Fruit fly (Drosophila melanogaster) whole organism, embryonic: ENCODE measurements around the gene rdog.
A peak's percentile ranks its signal among the peaks of the same experiment; 100 is the strongest.

ENCODE experiments used
- BEAF-32 ChIP-seq: fragments of 200-800 bp; sonication (Bioruptor generic); optimal IDR thresholded peaks from 3 replicates; lab custom pipeline; 2017; ENCODE audit warnings: missing biosample characterization, missing genetic modification characterization, mild to moderate bottlenecking, moderate library complexity, missing genetic modification reagents
- CG11696 ChIP-seq: fragments of 200-800 bp; sonication (Bioruptor generic); IDR thresholded peaks from 2 replicates; pipeline ENCODE4 v1.3.6; 2022; ENCODE audit warnings: missing biosample characterization, missing genetic modification characterization
- CG12071 ChIP-seq: fragments of 200-800 bp; sonication (Bioruptor generic); optimal IDR thresholded peaks from 3 replicates; lab custom pipeline; 2018; ENCODE audit warnings: missing biosample characterization, mild to moderate bottlenecking, missing genetic modification characterization
- CG12155 ChIP-seq: fragments of 200-800 bp; sonication (Bioruptor generic); optimal IDR thresholded peaks from 3 replicates; lab custom pipeline; 2016; ENCODE audit warnings: missing biosample characterization, missing genetic modification characterization
- CG14965 ChIP-seq: fragments of 200-800 bp; sonication (Bioruptor generic); optimal IDR thresholded peaks from 2 replicates; lab custom pipeline; 2016; ENCODE audit warnings: missing biosample characterization, missing genetic modification characterization, borderline replicate concordance
- CG15011 ChIP-seq: fragments of 200-800 bp; sonication (Bioruptor generic); optimal IDR thresholded peaks from 3 replicates; lab custom pipeline; 2018; ENCODE audit warnings: missing biosample characterization, mild to moderate bottlenecking, missing genetic modification characterization
- CG1529 ChIP-seq: fragments of 200-800 bp; sonication (Bioruptor generic); optimal IDR thresholded peaks from 3 replicates; lab custom pipeline; 2018; ENCODE audit warnings: missing biosample characterization, missing genetic modification characterization
- CG1603 ChIP-seq: fragments of 200-800 bp; sonication (Bioruptor generic); optimal IDR thresholded peaks from 2 replicates; lab custom pipeline; 2019; ENCODE audit warnings: missing biosample characterization, mild to moderate bottlenecking, missing genetic modification characterization, moderate library complexity
- CG17359 ChIP-seq: fragments of 200-800 bp; sonication (Bioruptor generic); optimal IDR thresholded peaks from 3 replicates; lab custom pipeline; 2018; ENCODE audit warnings: missing biosample characterization, mild to moderate bottlenecking, missing genetic modification characterization, moderate library complexity
- CG18599 ChIP-seq: fragments of 200-800 bp; sonication (Bioruptor generic); optimal IDR thresholded peaks from 3 replicates; lab custom pipeline; 2017; ENCODE audit warnings: missing biosample characterization, missing genetic modification characterization, mild to moderate bottlenecking, moderate library complexity, missing genetic modification reagents
- CG32772 ChIP-seq: fragments of 200-800 bp; sonication (Bioruptor generic); IDR thresholded peaks from 2 replicates; pipeline ENCODE4 v1.3.6; 2022; ENCODE audit warnings: missing biosample characterization, missing genetic modification characterization
- CG33213 ChIP-seq: fragments of 200-800 bp; sonication (Bioruptor generic); optimal IDR thresholded peaks from 3 replicates; lab custom pipeline; 2016; ENCODE audit warnings: missing biosample characterization, missing genetic modification characterization
- CG3995 ChIP-seq: fragments of 200-800 bp; sonication (Bioruptor generic); optimal IDR thresholded peaks from 3 replicates; lab custom pipeline; 2016; ENCODE audit warnings: missing biosample characterization, missing genetic modification characterization
- CG7786 ChIP-seq: fragments of 200-800 bp; sonication (Bioruptor generic); optimal IDR thresholded peaks from 2 replicates; lab custom pipeline; 2016; ENCODE audit warnings: missing biosample characterization, missing genetic modification characterization
- CG8089 ChIP-seq: fragments of 200-800 bp; sonication (Bioruptor generic); optimal IDR thresholded peaks from 3 replicates; lab custom pipeline; 2016; ENCODE audit warnings: missing biosample characterization, missing genetic modification characterization
- CG8924 ChIP-seq: fragments of 200-800 bp; optimal IDR thresholded peaks from 3 replicates; lab custom pipeline; 2019; ENCODE audit warnings: missing biosample characterization, mild to moderate bottlenecking, missing genetic modification characterization, moderate library complexity
- Dbx ChIP-seq: fragments of 200-800 bp; sonication (Bioruptor generic); IDR thresholded peaks from 3 replicates; pipeline ENCODE4 v1.3.6; 2022; ENCODE audit warnings: missing biosample characterization, missing genetic modification characterization
- Dek ChIP-seq: fragments of 200-800 bp; sonication (Bioruptor generic); optimal IDR thresholded peaks from 3 replicates; lab custom pipeline; 2019; ENCODE audit warnings: missing biosample characterization, mild to moderate bottlenecking, missing genetic modification characterization, moderate library complexity
- Hmx ChIP-seq: fragments of 200-800 bp; sonication (Bioruptor generic); optimal IDR thresholded peaks from 2 replicates; lab custom pipeline; 2016; ENCODE audit warnings: missing biosample characterization, missing genetic modification characterization
- Med ChIP-seq: fragments of 200-800 bp; sonication (Bioruptor generic); peaks from one replicate; lab custom pipeline; 2016; ENCODE audit warnings: missing biosample characterization, missing genetic modification characterization, mild to moderate bottlenecking, inconsistent platforms, moderate library complexity
- Nf-YB ChIP-seq: fragments of 200-800 bp; sonication (Bioruptor generic); optimal IDR thresholded peaks from 3 replicates; lab custom pipeline; 2019; ENCODE audit warnings: missing biosample characterization, mild to moderate bottlenecking, missing genetic modification characterization, moderate library complexity
- NfI ChIP-seq: fragments of 200-800 bp; sonication (Bioruptor generic); optimal IDR thresholded peaks from 3 replicates; lab custom pipeline; 2018; ENCODE audit warnings: missing biosample characterization, mild to moderate bottlenecking, missing genetic modification characterization, moderate library complexity
- Rx ChIP-seq: fragments of 200-800 bp; sonication (Bioruptor generic); IDR thresholded peaks from 2 replicates; pipeline ENCODE4 v1.3.6; 2022; ENCODE audit warnings: missing biosample characterization, missing genetic modification characterization
- Xrp1 ChIP-seq: fragments of 200-800 bp; sonication (Bioruptor generic); IDR thresholded peaks from 2 replicates; pipeline ENCODE4 v1.3.6; 2022; ENCODE audit warnings: missing biosample characterization, missing genetic modification characterization
- ase ChIP-seq: fragments of 200-800 bp; sonication (Bioruptor generic); IDR thresholded peaks from 3 replicates; pipeline ENCODE4 v1.3.6; 2022; ENCODE audit warnings: missing biosample characterization, missing genetic modification characterization
- ash1 ChIP-seq: fragments of 200-800 bp; sonication (Bioruptor generic); optimal IDR thresholded peaks from 2 replicates; lab custom pipeline; 2018; ENCODE audit warnings: missing biosample characterization, mild to moderate bottlenecking, missing genetic modification characterization
- dm ChIP-seq: fragments of 200-800 bp; sonication (Bioruptor generic); optimal IDR thresholded peaks from 3 replicates; lab custom pipeline; 2016; ENCODE audit warnings: missing biosample characterization, missing genetic modification characterization
- dmrt99B ChIP-seq: fragments of 200-800 bp; sonication (Bioruptor generic); optimal IDR thresholded peaks from 2 replicates; lab custom pipeline; 2018; ENCODE audit warnings: missing biosample characterization, mild to moderate bottlenecking, missing genetic modification characterization, moderate library complexity
- dpn ChIP-seq, 2 experiments: fragments of 200-800 bp; sonication (Bioruptor generic); optimal IDR thresholded peaks; 3 replicates each; lab custom pipeline; 2016; ENCODE audit warnings: missing biosample characterization in 2 of 2, missing genetic modification characterization in 2 of 2
- exex ChIP-seq: fragments of 200-800 bp; sonication (Bioruptor generic); optimal IDR thresholded peaks from 4 replicates; lab custom pipeline; 2018; ENCODE audit warnings: missing biosample characterization, mild to moderate bottlenecking, missing genetic modification characterization, moderate library complexity
- grn ChIP-seq: fragments of 200-800 bp; sonication (Bioruptor generic); optimal IDR thresholded peaks from 3 replicates; lab custom pipeline; 2017; ENCODE audit warnings: missing biosample characterization, missing genetic modification characterization
- hth ChIP-seq: fragments of >200 bp; optimal IDR thresholded peaks from 2 replicates; lab custom pipeline; 2017; ENCODE audit warnings: inconsistent platforms
- ind ChIP-seq: fragments of 200-800 bp; sonication (Bioruptor generic); optimal IDR thresholded peaks from 3 replicates; lab custom pipeline; 2016; ENCODE audit warnings: missing biosample characterization, missing genetic modification characterization
- maf-S ChIP-seq: fragments of 200-800 bp; sonication (Bioruptor generic); optimal IDR thresholded peaks from 2 replicates; lab custom pipeline; 2016; ENCODE audit warnings: missing biosample characterization, missing genetic modification characterization
- mirr ChIP-seq: fragments of 200-800 bp; sonication (Bioruptor generic); optimal IDR thresholded peaks from 3 replicates; lab custom pipeline; 2018; ENCODE audit warnings: missing biosample characterization, mild to moderate bottlenecking, missing genetic modification characterization
- mld ChIP-seq: fragments of 200-800 bp; sonication (Bioruptor generic); IDR thresholded peaks from 3 replicates; pipeline ENCODE4 v1.3.6; 2022; ENCODE audit warnings: missing biosample characterization, missing genetic modification characterization; ENCODE audit not compliant: partially characterized antibody
- nerfin-1 ChIP-seq: fragments of 200-800 bp; sonication (Bioruptor generic); optimal IDR thresholded peaks from 3 replicates; lab custom pipeline; 2019; ENCODE audit warnings: missing biosample characterization, mild to moderate bottlenecking, missing genetic modification characterization, moderate library complexity
- pan ChIP-seq, 4 experiments: fragments of >200 bp in 3 of 4; fragments of 200-800 bp in 1 of 4; sonication (Bioruptor generic) in 1 of 4; optimal IDR thresholded peaks in 3 of 4; IDR thresholded peaks in 1 of 4; 2 replicates each; pipeline versions ENCODE4 v1.3.6 to Lab custom; 2017 to 2022; ENCODE audit warnings: missing biosample characterization in 2 of 4, missing genetic modification characterization in 2 of 4, mixed read lengths in 1 of 4
- repo ChIP-seq: fragments of 200-800 bp; sonication (Bioruptor generic); optimal IDR thresholded peaks from 2 replicates; lab custom pipeline; 2016; ENCODE audit warnings: missing biosample characterization, missing genetic modification characterization
- run ChIP-seq: fragments of 200-800 bp; sonication (Bioruptor generic); optimal IDR thresholded peaks from 3 replicates; lab custom pipeline; 2018; ENCODE audit warnings: missing biosample characterization, mild to moderate bottlenecking, missing genetic modification characterization
- sens ChIP-seq: fragments of 200-800 bp; sonication (Bioruptor generic); peaks from one replicate; lab custom pipeline; 2016; ENCODE audit warnings: missing biosample characterization, missing genetic modification characterization
- slbo ChIP-seq: fragments of 200-800 bp; sonication (Bioruptor generic); IDR thresholded peaks from 2 replicates; pipeline ENCODE4 v1.3.6; 2022; ENCODE audit warnings: missing biosample characterization, missing genetic modification characterization
- sob ChIP-seq: fragments of 200-800 bp; sonication (Bioruptor generic); IDR thresholded peaks from 2 replicates; pipeline ENCODE4 v1.3.6; 2022; ENCODE audit warnings: missing biosample characterization, missing genetic modification characterization
- sr ChIP-seq: fragments of 200-800 bp; sonication (Bioruptor generic); IDR thresholded peaks from 3 replicates; pipeline ENCODE4 v1.3.6; 2022; ENCODE audit warnings: missing biosample characterization, missing genetic modification characterization
- ssp ChIP-seq: fragments of 200-800 bp; sonication (Bioruptor generic); IDR thresholded peaks from 2 replicates; pipeline ENCODE4 v1.3.6; 2022; ENCODE audit warnings: missing biosample characterization, missing genetic modification characterization
- tgo ChIP-seq: fragments of 200-800 bp; sonication (Bioruptor generic); IDR thresholded peaks from 3 replicates; pipeline ENCODE4 v1.3.6; 2022; ENCODE audit warnings: missing biosample characterization, missing genetic modification characterization
- vvl ChIP-seq: fragments of 200-800 bp; sonication (Bioruptor generic); IDR thresholded peaks from 2 replicates; pipeline ENCODE4 v1.3.6; 2022; ENCODE audit warnings: missing biosample characterization, missing genetic modification characterization
- wdn ChIP-seq: fragments of 200-800 bp; sonication (Bioruptor generic); IDR thresholded peaks from 2 replicates; pipeline ENCODE4 v1.3.6; 2022; ENCODE audit warnings: missing biosample characterization, missing genetic modification characterization
- wor ChIP-seq: fragments of 200-800 bp; sonication (Bioruptor generic); IDR thresholded peaks from 2 replicates; pipeline ENCODE4 v1.3.6; 2022; ENCODE audit warnings: missing biosample characterization, missing genetic modification characterization

The rdog gene

dm6 chr3R:29164930-29165693 is 7.2 kb downstream of the rdog start, which contains the start of gene CG11898:
Gene CG11898, plus strand, starts transcription at chr3R:29165643.
- TF ChIP-seq nerfin-1 (tag; lab: Kevin White, UChicago) (no peak), grn (GFP tag; lab: Kevin White, UChicago) (peak; percentile 60), CG11696 (peak; percentile 56), mirr (GFP tag; lab: Kevin White, UChicago) (peak; percentile 36), CG18599 (GFP tag; lab: Kevin White, UChicago) (peak; percentile 36), pan (optimal IDR thresholded peaks at IDR 0.05; lab: Kevin White, UChicago) (no peak), pan (GFP tag; optimal IDR thresholded peaks at IDR 0.05 in 1 of 2, IDR thresholded peaks at IDR 0.05 in 1 of 2) (peak in 1 of 2 experiments; percentile 26), exex (tag; lab: Kevin White, UChicago) (peak; percentile 84), Rx (no peak)

DNA sequence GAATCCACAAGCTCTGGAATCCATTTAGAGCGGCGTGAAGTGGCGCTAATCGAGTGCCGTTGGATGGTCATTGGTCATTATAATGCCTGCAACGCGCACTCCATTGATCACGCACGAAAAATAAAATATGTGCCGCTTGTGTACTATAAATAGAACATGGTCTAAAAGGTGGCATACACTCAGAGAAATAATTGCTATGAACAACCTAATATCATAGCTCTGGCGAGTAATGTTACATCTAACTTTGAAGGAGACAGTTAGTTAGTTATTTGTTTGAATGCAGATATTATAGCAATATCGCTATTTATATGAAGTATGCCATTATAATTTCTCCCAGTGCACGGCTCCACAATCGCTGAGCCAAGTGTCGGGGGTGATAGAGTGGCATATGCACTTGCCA is 33.1 kb downstream of the rdog start:
- TF ChIP-seq wor, result no peak
- no peak for TF ChIP-seq CG7786 (GFP tag; lab: Kevin White, UChicago)
- TF ChIP-seq Dek (tag; lab: Kevin White, UChicago), result no peak
- no peak for TF ChIP-seq CG17359
- no peak for TF ChIP-seq Hmx (GFP tag; lab: Kevin White, UChicago)
- TF ChIP-seq CG1603 (tag; lab: Kevin White, UChicago), result peak; percentile 6
- TF ChIP-seq wdn, result no peak
- TF ChIP-seq CG32772 (GFP tag; lab: Robert Waterston, UW), result no peak
- TF ChIP-seq Xrp1 (GFP tag; lab: Robert Waterston, UW), result no peak
- TF ChIP-seq vvl (GFP tag; lab: Robert Waterston, UW), result no peak
- no peak for TF ChIP-seq sr
- TF ChIP-seq sens (GFP tag; lab: Kevin White, UChicago), result peak; percentile 68
- TF ChIP-seq CG1529 (GFP tag; lab: Kevin White, UChicago), result no peak
- no peak for TF ChIP-seq BEAF-32 (GFP tag; lab: Kevin White, UChicago)
- no peak for TF ChIP-seq CG14965 (GFP tag; lab: Kevin White, UChicago)
- TF ChIP-seq dpn (GFP tag; optimal IDR thresholded peaks at IDR 0.05; lab: Kevin White, UChicago), result no peak
- no peak for TF ChIP-seq CG12071
- no peak for TF ChIP-seq mld (GFP tag; lab: Robert Waterston, UW)
- no peak for TF ChIP-seq CG3995 (GFP tag; lab: Kevin White, UChicago)
- TF ChIP-seq CG8924 (tag; lab: Kevin White, UChicago), result no peak
- TF ChIP-seq dm (GFP tag; lab: Kevin White, UChicago), result no peak
- no peak for TF ChIP-seq ind (GFP tag; lab: Kevin White, UChicago)
- TF ChIP-seq hth, result no peak
- no peak for TF ChIP-seq CG8089 (GFP tag; lab: Kevin White, UChicago)
- TF ChIP-seq ash1 (GFP tag; lab: Kevin White, UChicago), result no peak
- TF ChIP-seq maf-S (GFP tag; lab: Kevin White, UChicago), result no peak
- no peak for TF ChIP-seq ssp (GFP tag; lab: Robert Waterston, UW)
- no peak for TF ChIP-seq Dbx
- no peak for TF ChIP-seq repo (GFP tag; lab: Kevin White, UChicago)
- no peak for TF ChIP-seq CG12155 (GFP tag; lab: Kevin White, UChicago)
- TF ChIP-seq Nf-YB, result no peak
- no peak for TF ChIP-seq sob
- no peak for TF ChIP-seq CG15011 (GFP tag; lab: Kevin White, UChicago)
- TF ChIP-seq Med (GFP tag; lab: Kevin White, UChicago), result peak; percentile 68
- TF ChIP-seq grn (GFP tag; lab: Kevin White, UChicago), result no peak
- TF ChIP-seq run (tag; lab: Kevin White, UChicago), result no peak
- TF ChIP-seq CG33213 (GFP tag; lab: Kevin White, UChicago), result no peak
- TF ChIP-seq tgo (GFP tag; lab: Robert Waterston, UW), result no peak; the same call in 2 of the 3 replicates
- peak; percentile 6 for TF ChIP-seq dmrt99B (tag; lab: Kevin White, UChicago)
- TF ChIP-seq NfI (GFP tag; lab: Kevin White, UChicago), result no peak
- no peak for TF ChIP-seq ase (GFP tag; lab: Robert Waterston, UW)
- TF ChIP-seq slbo (GFP tag; lab: Robert Waterston, UW), result 0 out of 2 replicates have a peak, but pooled peaks have one; percentile 31
